Worm (Caenorhabditis elegans) whole organism, early embryonic: ENCODE results near the gene acr-15.

Experiments
- scrt-1 ChIP-seq: fragments of 200-800 bp; sonication (Bioruptor generic); IDR thresholded peaks from 2 replicates; pipeline ENCODE4 v1.3.6; 2022; ENCODE audit warnings: missing genetic modification characterization, missing compliant biosample characterization
- tra-4 ChIP-seq: sonication (generic microtip); optimal IDR thresholded peaks from 2 replicates; lab custom pipeline; 2017; ENCODE audit warnings: missing genetic modification characterization, missing compliant biosample characterization

- TF ChIP-seq scrt-1 (GFP tag; lab: Robert Waterston, UW) (no peak), tra-4 (tag; lab: Kevin White, UChicago) (no peak)
These were observed 16.3 kb upstream of the acr-15 start, which contains the start of gene his-39 for ce11 chrV:8536213-8536612.
